Fruit fly (Drosophila melanogaster) whole organism, embryonic: Measurements from ENCODE around the gene CG7006.

ENCODE experiments used
- CG11504 ChIP-seq: fragments of 200-800 bp; sonication (Bioruptor generic); optimal IDR thresholded peaks from 3 replicates; lab custom pipeline; 2019; ENCODE audit warnings: missing biosample characterization, mild to moderate bottlenecking, missing genetic modification characterization, moderate library complexity
- CG13775 ChIP-seq: fragments of 200-800 bp; sonication (Bioruptor generic); optimal IDR thresholded peaks from 3 replicates; lab custom pipeline; 2017; ENCODE audit warnings: missing biosample characterization, mild to moderate bottlenecking, missing genetic modification characterization
- CG14710 ChIP-seq: fragments of 200-800 bp; sonication (Bioruptor generic); optimal IDR thresholded peaks from 3 replicates; lab custom pipeline; 2019; ENCODE audit warnings: missing biosample characterization, mild to moderate bottlenecking, missing genetic modification characterization, moderate library complexity
- CG15073 ChIP-seq: fragments of 200-800 bp; sonication (Bioruptor generic); optimal IDR thresholded peaks from 2 replicates; lab custom pipeline; 2016; ENCODE audit warnings: missing biosample characterization, missing genetic modification characterization
- CG1529 ChIP-seq: fragments of 200-800 bp; sonication (Bioruptor generic); optimal IDR thresholded peaks from 3 replicates; lab custom pipeline; 2018; ENCODE audit warnings: missing biosample characterization, missing genetic modification characterization
- CG17385 ChIP-seq: fragments of 200-800 bp; sonication (Bioruptor generic); optimal IDR thresholded peaks from 3 replicates; lab custom pipeline; 2018; ENCODE audit warnings: missing biosample characterization, mild to moderate bottlenecking, missing genetic modification characterization
- CG2116 ChIP-seq: fragments of 200-800 bp; sonication (Bioruptor generic); optimal IDR thresholded peaks from 3 replicates; lab custom pipeline; 2018; ENCODE audit warnings: missing biosample characterization, mild to moderate bottlenecking, missing genetic modification characterization
- CG2199 ChIP-seq: fragments of 200-800 bp; sonication (Bioruptor generic); IDR thresholded peaks from 3 replicates; pipeline ENCODE4 v1.3.6; 2022; ENCODE audit warnings: missing biosample characterization, missing genetic modification characterization
- CG30431 ChIP-seq: fragments of 200-800 bp; sonication (Bioruptor generic); optimal IDR thresholded peaks from 2 replicates; lab custom pipeline; 2017; ENCODE audit warnings: missing biosample characterization, missing genetic modification characterization
- CG31388 ChIP-seq: fragments of 200-800 bp; sonication (Bioruptor generic); optimal IDR thresholded peaks from 2 replicates; lab custom pipeline; 2016; ENCODE audit warnings: missing biosample characterization, missing genetic modification characterization
- CG31441 ChIP-seq: fragments of 200-800 bp; sonication (Bioruptor generic); IDR thresholded peaks from 2 replicates; pipeline ENCODE4 v1.3.6; 2022; ENCODE audit warnings: missing biosample characterization, missing genetic modification characterization
- CG33213 ChIP-seq: fragments of 200-800 bp; sonication (Bioruptor generic); optimal IDR thresholded peaks from 3 replicates; lab custom pipeline; 2016; ENCODE audit warnings: missing biosample characterization, missing genetic modification characterization
- CG3838 ChIP-seq: fragments of 200-800 bp; sonication (Bioruptor generic); optimal IDR thresholded peaks from 3 replicates; lab custom pipeline; 2016; ENCODE audit warnings: missing biosample characterization, missing genetic modification characterization
- CG4328 ChIP-seq: fragments of 200-800 bp; sonication (Bioruptor generic); optimal IDR thresholded peaks from 3 replicates; lab custom pipeline; 2017; ENCODE audit warnings: missing biosample characterization, missing genetic modification reagents, missing genetic modification characterization
- CG4424 ChIP-seq: fragments of 200-800 bp; sonication (Bioruptor generic); optimal IDR thresholded peaks from 3 replicates; lab custom pipeline; 2016; ENCODE audit warnings: missing biosample characterization, missing genetic modification characterization
- CG6765 ChIP-seq: fragments of 200-800 bp; sonication (Bioruptor generic); optimal IDR thresholded peaks from 3 replicates; lab custom pipeline; 2017; ENCODE audit warnings: missing biosample characterization, mild to moderate bottlenecking, missing genetic modification characterization
- CG7357 ChIP-seq: fragments of 200-800 bp; sonication (Bioruptor generic); IDR thresholded peaks from 3 replicates; pipeline ENCODE4 v1.3.6; 2022; ENCODE audit warnings: missing biosample characterization, missing genetic modification characterization
- CG7556 ChIP-seq: fragments of 200-800 bp; sonication (Bioruptor generic); optimal IDR thresholded peaks from 2 replicates; lab custom pipeline; 2017; ENCODE audit warnings: missing biosample characterization, mild to moderate bottlenecking, missing genetic modification characterization
- CG7839 ChIP-seq: fragments of 200-800 bp; sonication (Bioruptor generic); optimal IDR thresholded peaks from 3 replicates; lab custom pipeline; 2018; ENCODE audit warnings: missing biosample characterization, mild to moderate bottlenecking, missing genetic modification characterization, moderate library complexity
- Camta ChIP-seq: fragments of 200-800 bp; sonication (Bioruptor generic); optimal IDR thresholded peaks from 2 replicates; lab custom pipeline; 2016; ENCODE audit warnings: missing biosample characterization, missing genetic modification characterization
- Dfd ChIP-seq, 2 experiments: fragments of >200 bp; optimal IDR thresholded peaks; 2 replicates each; lab custom pipeline; 2017; ENCODE audit warnings: missing biosample characterization in 2 of 2, missing genetic modification characterization in 2 of 2
- Dp ChIP-seq: fragments of 200-800 bp; sonication (Bioruptor generic); optimal IDR thresholded peaks from 2 replicates; lab custom pipeline; 2018; ENCODE audit warnings: missing biosample characterization, mild to moderate bottlenecking, missing genetic modification characterization, moderate library complexity
- Ets97D ChIP-seq: fragments of 200-800 bp; sonication (Bioruptor generic); optimal IDR thresholded peaks from 3 replicates; lab custom pipeline; 2016; ENCODE audit warnings: missing biosample characterization, missing genetic modification characterization
- Fer3 ChIP-seq: fragments of 200-800 bp; sonication (Bioruptor generic); optimal IDR thresholded peaks from 2 replicates; lab custom pipeline; 2018; ENCODE audit warnings: missing biosample characterization, mild to moderate bottlenecking, missing genetic modification characterization, moderate library complexity
- HHEX ChIP-seq: fragments of 200-800 bp; sonication (Bioruptor generic); optimal IDR thresholded peaks from 3 replicates; lab custom pipeline; 2017; ENCODE audit warnings: missing biosample characterization, mild to moderate bottlenecking, missing genetic modification characterization, missing genetic modification reagents
- HLH3B ChIP-seq: fragments of 200-800 bp; sonication (Bioruptor generic); IDR thresholded peaks from 2 replicates; pipeline ENCODE4 v1.3.6; 2022; ENCODE audit warnings: missing biosample characterization, missing genetic modification characterization
- Lpt ChIP-seq: fragments of >200 bp; optimal IDR thresholded peaks from 2 replicates; lab custom pipeline; 2018; ENCODE audit warnings: missing biosample characterization, missing genetic modification characterization
- MESR4 ChIP-seq: fragments of 200-800 bp; sonication (Bioruptor generic); optimal IDR thresholded peaks from 2 replicates; lab custom pipeline; 2018; ENCODE audit warnings: missing biosample characterization, mild to moderate bottlenecking, missing genetic modification characterization, moderate library complexity
- Oaz ChIP-seq: fragments of 200-800 bp; sonication (Bioruptor generic); IDR thresholded peaks from 2 replicates; pipeline ENCODE4 v1.3.6; 2022; ENCODE audit warnings: missing biosample characterization, missing genetic modification characterization
- Rx ChIP-seq: fragments of 200-800 bp; sonication (Bioruptor generic); IDR thresholded peaks from 2 replicates; pipeline ENCODE4 v1.3.6; 2022; ENCODE audit warnings: missing biosample characterization, missing genetic modification characterization
- Six4 ChIP-seq: fragments of 200-800 bp; sonication (Bioruptor generic); optimal IDR thresholded peaks from 2 replicates; lab custom pipeline; 2016; ENCODE audit warnings: missing biosample characterization, missing genetic modification characterization
- Xrp1 ChIP-seq: fragments of 200-800 bp; sonication (Bioruptor generic); IDR thresholded peaks from 2 replicates; pipeline ENCODE4 v1.3.6; 2022; ENCODE audit warnings: missing biosample characterization, missing genetic modification characterization
- abd-A ChIP-seq: fragments of 200-800 bp; sonication (Bioruptor generic); optimal IDR thresholded peaks from 3 replicates; lab custom pipeline; 2019; ENCODE audit warnings: missing biosample characterization, mild to moderate bottlenecking, missing genetic modification characterization, moderate library complexity
- bbx ChIP-seq: fragments of 200-800 bp; sonication (Bioruptor generic); IDR thresholded peaks from 2 replicates; pipeline ENCODE4 v1.3.6; 2022; ENCODE audit warnings: missing biosample characterization, missing genetic modification characterization; ENCODE audit not compliant: partially characterized antibody
- cas ChIP-seq: fragments of 200-800 bp; sonication (Bioruptor generic); IDR thresholded peaks from 2 replicates; pipeline ENCODE4 v1.3.6; 2022; ENCODE audit warnings: missing biosample characterization, missing genetic modification characterization
- croc ChIP-seq: fragments of 200-800 bp; sonication (Bioruptor generic); conservative IDR thresholded peaks from 3 replicates; pipeline ENCODE4 v1.3.6; 2022; ENCODE audit warnings: missing biosample characterization, missing genetic modification characterization
- dimm ChIP-seq: fragments of 200-800 bp; sonication (Bioruptor generic); IDR thresholded peaks from 2 replicates; pipeline ENCODE4 v1.3.6; 2022; ENCODE audit warnings: missing biosample characterization, missing genetic modification characterization
- ftz-f1 ChIP-seq: fragments of 200-800 bp; sonication (Bioruptor generic); optimal IDR thresholded peaks from 2 replicates; lab custom pipeline; 2016; ENCODE audit warnings: missing biosample characterization, missing genetic modification characterization
- hb ChIP-seq: fragments of 200-800 bp; sonication (Bioruptor generic); IDR thresholded peaks from 3 replicates; pipeline ENCODE4 v1.3.6; 2022; ENCODE audit warnings: missing biosample characterization, missing genetic modification characterization; ENCODE audit not compliant: partially characterized antibody
- klu ChIP-seq: fragments of 200-800 bp; sonication (Bioruptor generic); IDR thresholded peaks from 2 replicates; pipeline ENCODE4 v1.3.6; 2022; ENCODE audit warnings: missing biosample characterization, missing genetic modification characterization
- peb ChIP-seq: fragments of 200-800 bp; sonication (Bioruptor generic); IDR thresholded peaks from 2 replicates; pipeline ENCODE4 v1.3.6; 2022; ENCODE audit warnings: missing biosample characterization, missing genetic modification characterization
- pfk ChIP-seq: fragments of 200-800 bp; sonication (Bioruptor generic); optimal IDR thresholded peaks from 2 replicates; lab custom pipeline; 2018; ENCODE audit warnings: missing biosample characterization, mild to moderate bottlenecking, missing genetic modification characterization, moderate library complexity
- pnt ChIP-seq: fragments of 200-800 bp; sonication (Bioruptor generic); optimal IDR thresholded peaks from 3 replicates; lab custom pipeline; 2016; ENCODE audit warnings: missing biosample characterization, missing genetic modification characterization
- pros ChIP-seq: fragments of 200-800 bp; sonication (Bioruptor generic); optimal IDR thresholded peaks from 3 replicates; lab custom pipeline; 2019; ENCODE audit warnings: missing biosample characterization, mild to moderate bottlenecking, missing genetic modification characterization, moderate library complexity
- sens ChIP-seq: fragments of 200-800 bp; sonication (Bioruptor generic); peaks from one replicate; lab custom pipeline; 2016; ENCODE audit warnings: missing biosample characterization, missing genetic modification characterization
- sqz ChIP-seq: fragments of 200-800 bp; sonication (Bioruptor generic); optimal IDR thresholded peaks from 3 replicates; lab custom pipeline; 2018; ENCODE audit warnings: missing biosample characterization, mild to moderate bottlenecking, missing genetic modification characterization
- tap ChIP-seq: fragments of 200-800 bp; optimal IDR thresholded peaks from 3 replicates; lab custom pipeline; 2019; ENCODE audit warnings: missing biosample characterization, mild to moderate bottlenecking, missing genetic modification characterization, moderate library complexity

The CG7006 gene

dm6 chr3R:24875939-24876842 is 25.8 kb downstream of the CG7006 start, which contains the start of gene CG3744 (continued):
- TF ChIP-seq CG6765 (GFP tag; lab: Kevin White, UChicago) (peak; percentile 61), CG4328 (GFP tag; lab: Kevin White, UChicago) (peak; percentile 85), ftz-f1 (GFP tag; lab: Kevin White, UChicago) (peak; percentile 45), peb (GFP tag; lab: Robert Waterston, UW) (peak; percentile 78), CG7556 (GFP tag; lab: Kevin White, UChicago) (peak; percentile 86)

- 0 out of 3 replicates have a peak, but pooled peaks have one; percentile 3 for TF ChIP-seq croc (GFP tag; lab: Robert Waterston, UW)
- no peak for TF ChIP-seq CG7357
- no peak for TF ChIP-seq Dfd (GFP tag; optimal IDR thresholded peaks at IDR 0.05; lab: Kevin White, UChicago)
- no peak for TF ChIP-seq CG1529
- TF ChIP-seq Fer3 (tag; lab: Kevin White, UChicago) = no peak
- TF ChIP-seq Rx = no peak
- no peak for TF ChIP-seq klu
- no peak for TF ChIP-seq HHEX (GFP tag; lab: Kevin White, UChicago)
- no peak for TF ChIP-seq CG30431 (GFP tag; lab: Kevin White, UChicago)
- TF ChIP-seq CG3838 (GFP tag; lab: Kevin White, UChicago) = no peak
- no peak for TF ChIP-seq Xrp1 (GFP tag; lab: Robert Waterston, UW)
- no peak for TF ChIP-seq pros
- no peak for TF ChIP-seq tap (tag; lab: Kevin White, UChicago)
- TF ChIP-seq CG15073 = no peak
- no peak for TF ChIP-seq Six4
- no peak for TF ChIP-seq CG17385
- TF ChIP-seq Camta (GFP tag; lab: Kevin White, UChicago) = no peak
- peak; percentile 6 for TF ChIP-seq CG13775 (GFP tag; lab: Kevin White, UChicago)
- TF ChIP-seq Dp (GFP tag; lab: Kevin White, UChicago) = peak; percentile 96
- no peak for TF ChIP-seq CG7839 (tag; lab: Kevin White, UChicago)
- no peak for TF ChIP-seq CG11504 (tag; lab: Kevin White, UChicago)
- no peak for TF ChIP-seq pfk (GFP tag; lab: Kevin White, UChicago)
- TF ChIP-seq Oaz (GFP tag; lab: Robert Waterston, UW) = no peak
- peak; percentile 100 for TF ChIP-seq CG14710 (tag; lab: Kevin White, UChicago)
- no peak for TF ChIP-seq CG31388 (GFP tag; lab: Kevin White, UChicago)
- no peak for TF ChIP-seq CG2199 (GFP tag; lab: Robert Waterston, UW)
- TF ChIP-seq HLH3B (GFP tag; lab: Robert Waterston, UW) = no peak
- TF ChIP-seq CG33213 (GFP tag; lab: Kevin White, UChicago) = no peak
- peak; percentile 5 for TF ChIP-seq CG2116 (GFP tag; lab: Kevin White, UChicago)
- TF ChIP-seq abd-A = no peak
- no peak for TF ChIP-seq Lpt (GFP tag; lab: Kevin White, UChicago)
- TF ChIP-seq CG31441 (GFP tag; lab: Robert Waterston, UW) = 0 out of 2 replicates have a peak, but pooled peaks have one; percentile 7
- TF ChIP-seq Ets97D = peak; percentile 44
- peak; percentile 22 for TF ChIP-seq MESR4 (GFP tag; lab: Kevin White, UChicago)
- TF ChIP-seq CG4424 (GFP tag; lab: Kevin White, UChicago) = no peak
- TF ChIP-seq hb (GFP tag; lab: Robert Waterston, UW) = no peak
- TF ChIP-seq sens = no peak
- TF ChIP-seq bbx (GFP tag; lab: Robert Waterston, UW) = no peak
- no peak for TF ChIP-seq pnt
- no peak for TF ChIP-seq dimm (GFP tag; lab: Robert Waterston, UW)
- no peak for TF ChIP-seq cas (GFP tag; lab: Robert Waterston, UW)
- no peak for TF ChIP-seq sqz (GFP tag; lab: Kevin White, UChicago)
Observed at dm6 chr3R:24876843-24877457, 26.5 kb downstream of the CG7006 start, which contains the start of the genes CG11089 and CG31381. Gene CG11089, plus strand, starts transcription at chr3R:24877045. Gene CG31381, plus strand, starts transcription at chr3R:24877045.
